Worm (Caenorhabditis elegans) whole organism, midembryonic: Measurements from ENCODE around the gene Y39A1C.1.

Source experiments
- T22C8.4 ChIP-seq: fragments of 200-800 bp; sonication (Bioruptor generic); IDR thresholded peaks from 2 replicates; pipeline ENCODE4 v1.3.6; 2022; ENCODE audit warnings: missing genetic modification characterization, missing compliant biosample characterization
- cog-1 ChIP-seq: sonication (generic microtip); optimal IDR thresholded peaks from 2 replicates; lab custom pipeline; 2016; ENCODE audit warnings: missing genetic modification characterization, missing compliant biosample characterization
- flt-1 ChIP-seq: fragments of 200-800 bp; sonication (Bioruptor generic); IDR thresholded peaks from 2 replicates; pipeline ENCODE4 v1.3.6; 2022; ENCODE audit warnings: missing genetic modification characterization, missing compliant biosample characterization
- klf-2 ChIP-seq: fragments of 200-800 bp; sonication (Bioruptor generic); conservative IDR thresholded peaks from 2 replicates; pipeline ENCODE4 v1.3.6; 2022; ENCODE audit warnings: missing genetic modification reagents, missing genetic modification characterization, missing compliant biosample characterization
- med-1 ChIP-seq: sonication (generic microtip); optimal IDR thresholded peaks from 2 replicates; lab custom pipeline; 2017; ENCODE audit warnings: missing genetic modification characterization, mild to moderate bottlenecking, missing compliant biosample characterization, antibody characterized with exemption, missing genetic modification reagents; ENCODE audit not compliant: insufficient read depth
- ref-1 ChIP-seq: fragments of 200-800 bp; sonication (Bioruptor generic); conservative IDR thresholded peaks from 2 replicates; pipeline ENCODE4 v1.3.6; 2022; ENCODE audit warnings: missing genetic modification reagents, missing genetic modification characterization, missing compliant biosample characterization
- tab-1 ChIP-seq: fragments of 200-800 bp; sonication (Bioruptor generic); IDR thresholded peaks from 2 replicates; pipeline ENCODE4 v1.3.6; 2022; ENCODE audit warnings: missing genetic modification characterization, missing compliant biosample characterization
- ztf-23 ChIP-seq: fragments of 200-800 bp; sonication (Bioruptor generic); IDR thresholded peaks from 2 replicates; pipeline ENCODE4 v1.3.6; 2022; ENCODE audit warnings: missing genetic modification reagents, missing genetic modification characterization, missing compliant biosample characterization
- ztf-29 ChIP-seq: fragments of 200-800 bp; sonication (Bioruptor generic); IDR thresholded peaks from 2 replicates; pipeline ENCODE4 v1.3.6; 2022; ENCODE audit warnings: missing genetic modification reagents, missing genetic modification characterization, missing compliant biosample characterization

Gene Y39A1C.1

ce11 chrIII:10906325-10906724 is 51.1 kb downstream of the Y39A1C.1 start:
- TF ChIP-seq flt-1 (GFP tag; lab: Robert Waterston, UW) (no peak), cog-1 (tag; lab: Kevin White, UChicago) (no peak), med-1 (GFP tag; lab: Kevin White, UChicago) (no peak), klf-2 (GFP tag; lab: Robert Waterston, UW) (no peak), ztf-29 (no peak), tab-1 (GFP tag; lab: Robert Waterston, UW) (no peak), ref-1 (GFP tag; lab: Robert Waterston, UW) (no peak), T22C8.4 (GFP tag; lab: Robert Waterston, UW) (no peak), ztf-23 (GFP tag; lab: Robert Waterston, UW) (no peak)
